Fruit fly (Drosophila melanogaster) whole organism, embryonic: ENCODE measurements around the gene CG6891.
A peak's percentile ranks its signal among the peaks of the same experiment; 100 is the strongest.

Experiments used
- Atf-2 ChIP-seq: fragments of 200-800 bp; sonication (Bioruptor generic); optimal IDR thresholded peaks from 2 replicates; lab custom pipeline; 2016; ENCODE audit warnings: missing biosample characterization, missing genetic modification characterization
- CG10462 ChIP-seq: fragments of 200-800 bp; sonication (Bioruptor generic); optimal IDR thresholded peaks from 2 replicates; lab custom pipeline; 2016; ENCODE audit warnings: missing biosample characterization, missing genetic modification characterization
- CG10979 ChIP-seq: fragments of 200-800 bp; sonication (Bioruptor generic); optimal IDR thresholded peaks from 2 replicates; lab custom pipeline; 2018; ENCODE audit warnings: missing biosample characterization, mild to moderate bottlenecking, missing genetic modification characterization, moderate library complexity
- CG11398 ChIP-seq: fragments of 200-800 bp; sonication (Bioruptor generic); optimal IDR thresholded peaks from 2 replicates; lab custom pipeline; 2016; ENCODE audit warnings: missing biosample characterization, missing genetic modification characterization
- CG11504 ChIP-seq: fragments of 200-800 bp; sonication (Bioruptor generic); optimal IDR thresholded peaks from 3 replicates; lab custom pipeline; 2019; ENCODE audit warnings: missing biosample characterization, mild to moderate bottlenecking, missing genetic modification characterization, moderate library complexity
- CG12219 ChIP-seq: fragments of 200-800 bp; sonication (Bioruptor generic); optimal IDR thresholded peaks from 3 replicates; lab custom pipeline; 2018; ENCODE audit warnings: missing biosample characterization, mild to moderate bottlenecking, missing genetic modification characterization
- CG12942 ChIP-seq: fragments of 200-800 bp; sonication (Bioruptor generic); optimal IDR thresholded peaks from 3 replicates; lab custom pipeline; 2016; ENCODE audit warnings: missing biosample characterization, missing genetic modification characterization
- CG13775 ChIP-seq: fragments of 200-800 bp; sonication (Bioruptor generic); optimal IDR thresholded peaks from 3 replicates; lab custom pipeline; 2017; ENCODE audit warnings: missing biosample characterization, mild to moderate bottlenecking, missing genetic modification characterization
- CG15269 ChIP-seq: fragments of 200-800 bp; sonication (Bioruptor generic); optimal IDR thresholded peaks from 2 replicates; lab custom pipeline; 2018; ENCODE audit warnings: missing biosample characterization, mild to moderate bottlenecking, missing genetic modification characterization, moderate library complexity
- CG15479 ChIP-seq: fragments of 200-800 bp; sonication (Bioruptor generic); optimal IDR thresholded peaks from 3 replicates; lab custom pipeline; 2019; ENCODE audit warnings: missing biosample characterization, mild to moderate bottlenecking, missing genetic modification characterization, moderate library complexity
- CG1647 ChIP-seq: fragments of 200-800 bp; sonication (Bioruptor generic); optimal IDR thresholded peaks from 3 replicates; lab custom pipeline; 2016; ENCODE audit warnings: missing biosample characterization, missing genetic modification characterization
- CG2678 ChIP-seq: fragments of 200-800 bp; sonication (Bioruptor generic); optimal IDR thresholded peaks from 3 replicates; lab custom pipeline; 2019; ENCODE audit warnings: missing biosample characterization, mild to moderate bottlenecking, missing genetic modification characterization, moderate library complexity
- CG2712 ChIP-seq: fragments of 200-800 bp; optimal IDR thresholded peaks from 3 replicates; lab custom pipeline; 2019; ENCODE audit warnings: missing biosample characterization, mild to moderate bottlenecking, missing genetic modification characterization, moderate library complexity
- CG31441 ChIP-seq: fragments of 200-800 bp; sonication (Bioruptor generic); IDR thresholded peaks from 2 replicates; pipeline ENCODE4 v1.3.6; 2022; ENCODE audit warnings: missing biosample characterization, missing genetic modification characterization
- CG33213 ChIP-seq: fragments of 200-800 bp; sonication (Bioruptor generic); optimal IDR thresholded peaks from 3 replicates; lab custom pipeline; 2016; ENCODE audit warnings: missing biosample characterization, missing genetic modification characterization
- CG6854 ChIP-seq: fragments of 200-800 bp; sonication (Bioruptor generic); optimal IDR thresholded peaks from 3 replicates; lab custom pipeline; 2017; ENCODE audit warnings: missing biosample characterization, mild to moderate bottlenecking, missing genetic modification characterization
- CG7271 ChIP-seq: fragments of 200-800 bp; sonication (Bioruptor generic); optimal IDR thresholded peaks from 2 replicates; lab custom pipeline; 2018; ENCODE audit warnings: missing biosample characterization, mild to moderate bottlenecking, missing genetic modification characterization, moderate library complexity
- CG7357 ChIP-seq: fragments of 200-800 bp; sonication (Bioruptor generic); IDR thresholded peaks from 3 replicates; pipeline ENCODE4 v1.3.6; 2022; ENCODE audit warnings: missing biosample characterization, missing genetic modification characterization
- CG7786 ChIP-seq: fragments of 200-800 bp; sonication (Bioruptor generic); optimal IDR thresholded peaks from 2 replicates; lab custom pipeline; 2016; ENCODE audit warnings: missing biosample characterization, missing genetic modification characterization
- CG9437 ChIP-seq: fragments of 200-800 bp; sonication (Bioruptor generic); optimal IDR thresholded peaks from 2 replicates; lab custom pipeline; 2018; ENCODE audit warnings: missing biosample characterization, mild to moderate bottlenecking, missing genetic modification characterization
- D19A ChIP-seq: fragments of 200-800 bp; optimal IDR thresholded peaks from 3 replicates; lab custom pipeline; 2019; ENCODE audit warnings: missing biosample characterization, mild to moderate bottlenecking, missing genetic modification characterization, moderate library complexity
- D19B ChIP-seq: fragments of 200-800 bp; sonication (Bioruptor generic); optimal IDR thresholded peaks from 2 replicates; lab custom pipeline; 2017; ENCODE audit warnings: missing biosample characterization, mild to moderate bottlenecking, missing genetic modification characterization
- Dbx ChIP-seq: fragments of 200-800 bp; sonication (Bioruptor generic); IDR thresholded peaks from 3 replicates; pipeline ENCODE4 v1.3.6; 2022; ENCODE audit warnings: missing biosample characterization, missing genetic modification characterization
- Doc3 ChIP-seq: fragments of 200-800 bp; sonication (Bioruptor generic); IDR thresholded peaks from 3 replicates; pipeline ENCODE4 v1.3.6; 2022; ENCODE audit warnings: missing biosample characterization, missing genetic modification characterization; ENCODE audit not compliant: partially characterized antibody
- Drgx ChIP-seq: fragments of 200-800 bp; sonication (Bioruptor generic); IDR thresholded peaks from 2 replicates; pipeline ENCODE4 v1.3.6; 2022; ENCODE audit warnings: missing biosample characterization, missing genetic modification characterization
- Myb ChIP-seq: fragments of 200-800 bp; sonication (Bioruptor generic); optimal IDR thresholded peaks from 2 replicates; lab custom pipeline; 2016; ENCODE audit warnings: missing biosample characterization, missing genetic modification characterization
- NC2β ChIP-seq: fragments of 200-800 bp; sonication (Bioruptor generic); optimal IDR thresholded peaks from 2 replicates; lab custom pipeline; 2016; ENCODE audit warnings: missing biosample characterization, missing genetic modification characterization
- Scr ChIP-seq: fragments of 200-800 bp; sonication (Bioruptor generic); IDR thresholded peaks from 2 replicates; pipeline ENCODE4 v1.3.6; 2022; ENCODE audit warnings: missing biosample characterization, missing genetic modification characterization; ENCODE audit not compliant: partially characterized antibody
- Spps ChIP-seq: fragments of 200-800 bp; sonication (Bioruptor generic); optimal IDR thresholded peaks from 2 replicates; lab custom pipeline; 2018; ENCODE audit warnings: missing biosample characterization, mild to moderate bottlenecking, missing genetic modification characterization
- abd-A ChIP-seq: fragments of 200-800 bp; sonication (Bioruptor generic); optimal IDR thresholded peaks from 3 replicates; lab custom pipeline; 2019; ENCODE audit warnings: missing biosample characterization, mild to moderate bottlenecking, missing genetic modification characterization, moderate library complexity
- bsh ChIP-seq, 2 experiments: fragments of 200-800 bp; sonication (Bioruptor generic); optimal IDR thresholded peaks; 2 replicates each; lab custom pipeline; 2017 to 2018; ENCODE audit warnings: mild to moderate bottlenecking in 2 of 2, missing biosample characterization in 2 of 2, missing genetic modification characterization in 2 of 2, moderate library complexity in 1 of 2
- cad ChIP-seq: fragments of >200 bp; optimal IDR thresholded peaks from 2 replicates; lab custom pipeline; 2017; ENCODE audit warnings: missing biosample characterization, missing genetic modification characterization
- cato ChIP-seq: fragments of 200-800 bp; sonication (Bioruptor generic); optimal IDR thresholded peaks from 2 replicates; lab custom pipeline; 2016; ENCODE audit warnings: missing biosample characterization, missing genetic modification characterization, borderline replicate concordance
- dmrt11E ChIP-seq: fragments of 200-800 bp; sonication (Bioruptor generic); optimal IDR thresholded peaks from 3 replicates; lab custom pipeline; 2018; ENCODE audit warnings: missing biosample characterization, mild to moderate bottlenecking, missing genetic modification characterization, moderate library complexity
- eve ChIP-seq, 2 experiments: fragments of >200 bp; optimal IDR thresholded peaks; 2 replicates each; lab custom pipeline; 2017; ENCODE audit warnings: missing biosample characterization in 2 of 2, missing genetic modification characterization in 2 of 2
- grn ChIP-seq: fragments of 200-800 bp; sonication (Bioruptor generic); optimal IDR thresholded peaks from 3 replicates; lab custom pipeline; 2017; ENCODE audit warnings: missing biosample characterization, missing genetic modification characterization
- gsb ChIP-seq: fragments of 200-800 bp; sonication (Bioruptor generic); IDR thresholded peaks from 2 replicates; pipeline ENCODE4 v1.3.6; 2022; ENCODE audit warnings: missing biosample characterization, missing genetic modification characterization
- insv ChIP-seq, 2 experiments: fragments of 200-800 bp; sonication (Bioruptor generic); optimal IDR thresholded peaks; 3 replicates each; lab custom pipeline; 2016 to 2018; ENCODE audit warnings: missing biosample characterization in 2 of 2, missing genetic modification characterization in 2 of 2
- lab ChIP-seq: fragments of 200-800 bp; sonication (Bioruptor generic); optimal IDR thresholded peaks from 3 replicates; lab custom pipeline; 2017; ENCODE audit warnings: missing biosample characterization, missing genetic modification characterization, mild to moderate bottlenecking, moderate library complexity, missing genetic modification reagents
- lmd ChIP-seq: fragments of 200-800 bp; sonication (Bioruptor generic); IDR thresholded peaks from 2 replicates; pipeline ENCODE4 v1.3.6; 2022; ENCODE audit warnings: missing biosample characterization, missing genetic modification characterization
- repo ChIP-seq: fragments of 200-800 bp; sonication (Bioruptor generic); optimal IDR thresholded peaks from 2 replicates; lab custom pipeline; 2016; ENCODE audit warnings: missing biosample characterization, missing genetic modification characterization
- sens ChIP-seq: fragments of 200-800 bp; sonication (Bioruptor generic); peaks from one replicate; lab custom pipeline; 2016; ENCODE audit warnings: missing biosample characterization, missing genetic modification characterization
- sima ChIP-seq: fragments of 200-800 bp; sonication (Bioruptor generic); optimal IDR thresholded peaks from 2 replicates; lab custom pipeline; 2016; ENCODE audit warnings: missing biosample characterization, missing genetic modification characterization
- sqz ChIP-seq: fragments of 200-800 bp; sonication (Bioruptor generic); optimal IDR thresholded peaks from 3 replicates; lab custom pipeline; 2018; ENCODE audit warnings: missing biosample characterization, mild to moderate bottlenecking, missing genetic modification characterization
- twi ChIP-seq: fragments of 200-800 bp; optimal IDR thresholded peaks from 2 replicates; lab custom pipeline; 2019; ENCODE audit warnings: missing biosample characterization, mild to moderate bottlenecking, missing genetic modification characterization, moderate library complexity
- z ChIP-seq: fragments of 200-800 bp; sonication (Bioruptor generic); IDR thresholded peaks from 3 replicates; pipeline ENCODE4 v1.3.6; 2022; ENCODE audit warnings: missing biosample characterization, missing genetic modification characterization
- zen ChIP-seq: fragments of 200-800 bp; sonication (Bioruptor generic); optimal IDR thresholded peaks from 3 replicates; lab custom pipeline; 2018; ENCODE audit warnings: missing biosample characterization, mild to moderate bottlenecking, missing genetic modification characterization, moderate library complexity

CG6891 gene

dm6 chrX:18799307-18799855 lies 24.4 kb downstream of the CG6891 start (continued):
- TF ChIP-seq eve (GFP tag; optimal IDR thresholded peaks at IDR 0.05; lab: Kevin White, UChicago) (no peak), CG15479 (GFP tag; lab: Kevin White, UChicago) (peak; percentile 97), CG7357 (GFP tag; lab: Robert Waterston, UW) (no peak), zen (tag; lab: Kevin White, UChicago) (peak; percentile 66), lmd (no peak), CG12219 (GFP tag; lab: Kevin White, UChicago) (no peak), Scr (GFP tag; lab: Robert Waterston, UW) (no peak), CG9437 (GFP tag; lab: Kevin White, UChicago) (no peak), CG1647 (GFP tag; lab: Kevin White, UChicago) (no peak), lab (GFP tag; lab: Kevin White, UChicago) (no peak), CG13775 (GFP tag; lab: Kevin White, UChicago) (no peak), sima (GFP tag; lab: Kevin White, UChicago) (no peak), abd-A (tag; lab: Kevin White, UChicago) (peak; percentile 13), grn (GFP tag; lab: Kevin White, UChicago) (peak; percentile 88), twi (peak; percentile 37), Spps (tag; lab: Kevin White, UChicago) (no peak), z (GFP tag; lab: Robert Waterston, UW) (no peak), CG2712 (tag; lab: Kevin White, UChicago) (no peak), Myb (GFP tag; lab: Kevin White, UChicago) (no peak), CG31441 (no peak), CG33213 (GFP tag; lab: Kevin White, UChicago) (no peak), CG11504 (tag; lab: Kevin White, UChicago) (no peak), CG7271 (tag; lab: Kevin White, UChicago) (no peak), CG6854 (GFP tag; lab: Kevin White, UChicago) (no peak), CG7786 (GFP tag; lab: Kevin White, UChicago) (no peak), CG11398 (GFP tag; lab: Kevin White, UChicago) (no peak), Dbx (no peak), CG12942 (GFP tag; lab: Kevin White, UChicago) (no peak), CG15269 (tag; lab: Kevin White, UChicago) (no peak), Doc3 (GFP tag; lab: Robert Waterston, UW) (no peak), CG10462 (GFP tag; lab: Kevin White, UChicago) (no peak), cato (no peak), repo (no peak), D19B (no peak), cad (peak; percentile 95), CG2678 (tag; lab: Kevin White, UChicago) (no peak), insv (GFP tag; optimal IDR thresholded peaks at IDR 0.05; lab: Kevin White, UChicago) (peak in 1 of 2 experiments; percentile 75), gsb (GFP tag; lab: Robert Waterston, UW) (no peak)

dm6 chrX:18800167-18800566 lies 25.1 kb downstream of the CG6891 start:
- TF ChIP-seq sens (GFP tag; lab: Kevin White, UChicago), result peak; percentile 82
- TF ChIP-seq D19A (tag; lab: Kevin White, UChicago), result peak; percentile 95
- no peak for TF ChIP-seq Atf-2 (GFP tag; lab: Kevin White, UChicago)
- TF ChIP-seq Drgx (GFP tag; lab: Robert Waterston, UW), result peak; percentile 57; the same call in 1 of the 2 replicates
- peak; percentile 4 for TF ChIP-seq CG10979 (tag; lab: Kevin White, UChicago)
- peak; percentile 1 for TF ChIP-seq dmrt11E (tag; lab: Kevin White, UChicago)
- peak in 1 of 2 experiments; percentile 65 for TF ChIP-seq bsh (GFP tag; optimal IDR thresholded peaks at IDR 0.05; lab: Kevin White, UChicago)
- peak; percentile 34 for TF ChIP-seq sqz (GFP tag; lab: Kevin White, UChicago)
- TF ChIP-seq NC2β (GFP tag; lab: Kevin White, UChicago), result no peak
- TF ChIP-seq, all 482 proteins: peak for 7
